Worm (Caenorhabditis elegans) whole organism, L4/young adult: ENCODE data around the gene olrn-1.

ENCODE experiments used
- W03F9.2 ChIP-seq: fragments of 150-350 bp; optimal IDR thresholded peaks from 2 replicates; lab custom pipeline; 2014; ENCODE audit warnings: missing biosample characterization, missing genetic modification characterization
- dao-5 ChIP-seq: sonication (generic microtip); optimal IDR thresholded peaks from 2 replicates; lab custom pipeline; 2016; ENCODE audit warnings: missing genotype, missing genetic modification characterization, moderate library complexity, missing compliant biosample characterization
- him-1 ChIP-seq: sonication (generic microtip); optimal IDR thresholded peaks from 2 replicates; lab custom pipeline; 2016; ENCODE audit warnings: missing genotype, missing genetic modification reagents, missing genetic modification characterization, missing compliant biosample characterization

olrn-1 gene

DNA sequence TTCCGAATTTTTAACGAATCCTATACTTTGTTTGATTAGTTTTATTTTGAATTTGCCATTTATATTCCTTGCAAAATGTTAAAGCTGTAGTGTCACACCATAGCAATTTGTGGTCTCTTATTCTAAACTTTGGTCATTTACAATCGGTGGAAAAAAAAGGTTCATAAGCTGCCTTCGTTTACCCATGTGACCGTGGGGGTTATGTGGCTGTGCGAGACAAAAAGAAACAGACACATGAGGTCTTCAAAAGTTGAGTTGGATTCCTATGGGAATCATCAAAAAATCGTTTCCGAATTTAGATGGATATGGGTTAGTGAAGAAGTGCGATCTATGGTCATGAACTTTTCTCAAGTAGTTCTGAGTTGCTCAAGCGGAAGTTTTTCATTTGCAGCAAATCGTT, 26.9 kb downstream of the olrn-1 start:
- TF ChIP-seq him-1 (no peak), W03F9.2 (tag; lab: Kevin White, UChicago) (no peak), dao-5 (no peak)

DNA sequence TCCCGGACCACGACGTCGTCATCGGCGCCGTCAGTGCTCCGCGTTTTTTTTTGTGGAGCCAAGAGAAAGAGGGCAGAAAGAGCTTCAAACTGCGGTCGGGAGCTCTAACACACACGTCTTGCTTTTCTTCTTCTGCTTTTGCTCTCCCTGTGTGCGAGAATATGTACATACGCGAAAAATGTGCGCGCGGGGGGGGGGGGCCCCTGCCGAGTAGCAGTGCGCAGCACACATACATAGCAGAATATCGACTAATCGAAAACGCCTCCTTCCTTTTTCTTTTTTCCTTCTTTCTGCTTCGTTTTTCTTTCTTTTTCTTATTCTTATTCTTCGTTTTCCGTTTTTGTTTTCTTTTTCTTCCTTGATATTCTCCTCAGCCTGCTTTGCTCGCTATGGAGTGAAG, 29.2 kb downstream of the olrn-1 start:
- TF ChIP-seq dao-5 (no peak), him-1 (peak; percentile 77), W03F9.2 (tag; lab: Kevin White, UChicago) (no peak)

DNA sequence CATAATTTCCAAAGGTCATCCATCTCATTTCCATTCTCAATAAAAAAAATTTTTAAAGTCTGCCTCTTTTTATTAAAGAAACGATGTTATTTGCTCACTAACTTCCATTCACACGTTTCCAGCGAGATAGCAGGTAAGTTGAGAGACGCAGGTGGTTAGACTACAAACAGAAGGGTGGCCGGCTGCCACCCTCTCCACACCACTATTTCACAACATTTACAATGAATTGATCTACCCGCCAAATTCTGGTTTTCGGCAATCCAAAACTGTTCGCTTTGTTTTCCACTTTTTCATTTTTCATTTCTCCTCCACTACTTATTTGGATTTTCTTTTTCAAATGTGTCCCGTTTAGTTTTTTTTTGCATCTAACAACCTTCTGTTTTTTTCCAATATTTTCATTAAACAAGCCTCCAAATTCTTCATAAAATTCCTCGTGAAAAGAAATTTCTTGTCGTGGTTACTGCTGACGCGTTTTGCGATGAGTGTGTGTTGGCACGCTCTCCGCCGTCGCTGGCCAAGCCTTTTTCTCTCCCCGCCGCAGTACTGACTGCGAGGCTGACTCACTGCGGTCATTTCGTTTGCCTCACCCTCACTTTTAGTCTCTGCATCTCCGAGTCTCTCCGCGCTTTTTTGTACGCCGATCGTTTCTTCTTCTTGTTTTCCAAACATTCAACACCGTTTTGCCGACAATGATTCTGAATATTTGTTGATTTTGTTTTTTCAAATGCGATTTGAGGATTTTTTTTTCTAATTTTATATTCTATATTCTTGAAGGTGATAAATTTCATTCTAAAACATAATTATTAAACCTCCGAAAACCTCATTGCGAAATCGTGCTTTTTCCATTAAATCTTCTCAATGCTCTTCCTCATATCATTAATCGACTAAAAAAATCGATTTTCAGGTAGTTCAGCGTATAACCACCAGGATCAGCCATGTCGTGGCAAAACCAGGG, 30.8 kb downstream of the olrn-1 start, which contains the start of gene dyn-1:
TSS of gene dyn-1 (plus strand) at position 905 of the 955 bp plus-strand sequence.
- TF ChIP-seq him-1 (no peak), dao-5 (no peak), W03F9.2 (tag; lab: Kevin White, UChicago) (peak; percentile 14)

DNA sequence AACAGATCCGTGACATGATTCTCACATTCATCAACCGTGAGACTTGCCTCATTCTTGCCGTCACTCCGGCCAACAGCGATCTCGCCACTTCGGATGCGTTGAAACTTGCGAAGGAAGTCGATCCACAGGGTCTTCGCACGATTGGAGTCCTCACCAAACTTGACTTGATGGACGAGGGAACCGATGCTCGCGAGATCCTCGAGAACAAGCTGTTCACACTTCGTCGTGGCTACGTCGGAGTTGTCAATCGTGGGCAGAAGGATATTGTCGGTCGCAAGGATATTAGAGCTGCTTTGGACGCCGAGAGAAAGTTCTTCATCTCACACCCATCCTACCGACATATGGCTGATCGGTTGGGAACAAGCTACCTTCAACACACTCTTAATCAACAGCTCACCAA, 32.2 kb downstream of the olrn-1 start:
- no peak for TF ChIP-seq dao-5
- no peak for TF ChIP-seq W03F9.2 (tag; lab: Kevin White, UChicago)
- no peak for TF ChIP-seq him-1

DNA sequence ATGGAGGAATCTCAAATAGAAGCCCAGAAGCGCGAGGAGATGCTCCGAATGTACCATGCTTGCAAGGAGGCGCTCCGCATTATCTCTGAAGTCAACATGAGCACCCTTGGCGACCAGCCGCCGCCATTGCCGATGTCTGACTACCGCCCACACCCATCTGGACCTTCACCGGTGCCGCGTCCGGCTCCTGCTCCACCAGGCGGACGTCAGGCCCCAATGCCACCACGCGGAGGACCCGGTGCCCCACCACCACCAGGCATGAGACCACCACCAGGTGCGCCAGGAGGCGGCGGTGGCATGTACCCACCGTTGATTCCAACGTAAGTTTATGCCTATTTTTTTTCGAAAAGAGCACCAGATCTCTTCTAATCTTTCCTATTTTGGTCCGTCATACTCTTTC, 34.6 kb downstream of the olrn-1 start:
- TF ChIP-seq W03F9.2 (tag; lab: Kevin White, UChicago), result no peak
- TF ChIP-seq him-1, result no peak
- TF ChIP-seq dao-5, result no peak

DNA sequence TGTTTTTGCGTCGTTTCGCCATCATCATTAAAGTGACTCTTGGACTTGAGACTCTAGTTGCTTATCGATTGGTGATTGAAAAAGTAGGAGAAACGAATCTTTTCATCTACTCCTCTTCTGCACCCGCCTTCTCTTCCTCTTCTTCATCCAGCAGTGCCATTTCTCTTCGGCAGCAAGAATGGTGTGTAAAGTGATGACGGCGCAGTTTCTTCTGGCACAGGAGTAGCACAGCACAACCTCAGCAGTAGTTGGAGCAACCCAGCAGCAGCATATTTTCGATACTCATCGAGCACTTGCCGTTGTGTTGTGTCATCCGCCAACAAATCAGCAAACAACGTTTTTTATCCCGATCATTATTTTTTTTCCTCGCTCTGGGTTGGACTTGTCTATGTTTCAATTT, 38.0 kb downstream of the olrn-1 start:
- TF ChIP-seq W03F9.2 (tag; lab: Kevin White, UChicago) (no peak), dao-5 (no peak), him-1 (no peak)

DNA sequence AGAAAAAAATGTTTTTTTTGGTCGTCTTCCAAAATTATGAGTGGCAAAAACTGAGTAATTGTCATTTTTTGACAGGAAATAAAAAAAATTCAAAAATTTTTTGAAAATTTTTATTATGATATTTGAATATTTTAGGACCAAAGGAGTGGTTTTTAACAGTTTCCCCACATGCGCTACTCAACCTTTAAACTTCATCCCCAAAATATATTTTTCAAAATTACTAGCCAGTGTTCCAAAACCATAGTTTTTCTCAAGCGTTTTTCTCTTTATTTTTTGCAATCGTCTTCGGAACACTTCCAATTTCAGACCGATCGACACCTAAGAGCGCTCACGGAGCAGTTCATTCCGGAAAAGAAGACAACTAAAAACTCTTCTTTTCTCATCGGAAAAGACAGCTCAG, 39.5 kb downstream of the olrn-1 start, which contains the start of gene K09A9.6:
TSS of gene K09A9.6 (plus strand) at position 301 of the 400 bp plus-strand sequence.
- no peak for TF ChIP-seq dao-5
- no peak for TF ChIP-seq W03F9.2 (tag; lab: Kevin White, UChicago)
- TF ChIP-seq him-1, result no peak

DNA sequence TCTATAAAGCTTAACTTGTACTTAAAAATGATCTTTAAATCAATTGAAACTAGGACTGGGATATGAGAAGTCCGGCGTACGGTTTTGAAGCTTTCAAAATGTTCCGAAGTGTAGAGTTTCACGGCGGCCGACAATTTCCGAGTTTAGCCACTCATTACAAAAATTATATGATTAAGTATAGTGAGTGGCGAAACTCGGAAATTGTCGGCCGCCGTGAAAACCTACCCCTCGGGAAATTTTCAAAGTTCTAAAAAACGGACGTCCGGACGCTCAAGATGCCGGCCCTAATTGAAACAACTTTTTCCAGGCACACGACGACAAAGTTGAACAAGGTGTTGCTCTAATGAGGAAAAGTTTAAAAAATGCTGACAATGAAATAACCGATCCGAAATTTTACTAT, 47.7 kb downstream of the olrn-1 start:
- no peak for TF ChIP-seq dao-5
- no peak for TF ChIP-seq him-1
- TF ChIP-seq W03F9.2 (tag; lab: Kevin White, UChicago), result no peak

DNA sequence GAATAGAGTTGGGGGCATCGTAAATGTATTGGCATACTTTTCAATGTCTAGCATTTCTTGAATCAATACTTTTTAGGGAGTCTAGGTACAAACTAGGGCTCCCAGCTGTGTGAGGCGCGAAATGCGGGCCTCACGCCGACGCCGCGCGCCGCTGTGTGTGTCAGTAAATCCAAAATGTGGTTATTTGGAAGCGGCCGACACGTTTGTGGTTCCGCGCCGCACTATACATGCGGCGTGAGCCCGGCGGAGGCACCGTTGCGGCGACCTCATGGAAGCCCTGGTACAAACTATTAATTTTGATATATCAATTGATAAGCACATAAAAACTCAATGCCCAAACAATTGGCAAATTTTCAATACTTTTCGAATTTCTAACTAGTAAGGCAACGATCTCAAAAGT, 48.7 kb downstream of the olrn-1 start:
- no peak for TF ChIP-seq dao-5
- no peak for TF ChIP-seq him-1
- TF ChIP-seq W03F9.2 (tag; lab: Kevin White, UChicago), result no peak

DNA sequence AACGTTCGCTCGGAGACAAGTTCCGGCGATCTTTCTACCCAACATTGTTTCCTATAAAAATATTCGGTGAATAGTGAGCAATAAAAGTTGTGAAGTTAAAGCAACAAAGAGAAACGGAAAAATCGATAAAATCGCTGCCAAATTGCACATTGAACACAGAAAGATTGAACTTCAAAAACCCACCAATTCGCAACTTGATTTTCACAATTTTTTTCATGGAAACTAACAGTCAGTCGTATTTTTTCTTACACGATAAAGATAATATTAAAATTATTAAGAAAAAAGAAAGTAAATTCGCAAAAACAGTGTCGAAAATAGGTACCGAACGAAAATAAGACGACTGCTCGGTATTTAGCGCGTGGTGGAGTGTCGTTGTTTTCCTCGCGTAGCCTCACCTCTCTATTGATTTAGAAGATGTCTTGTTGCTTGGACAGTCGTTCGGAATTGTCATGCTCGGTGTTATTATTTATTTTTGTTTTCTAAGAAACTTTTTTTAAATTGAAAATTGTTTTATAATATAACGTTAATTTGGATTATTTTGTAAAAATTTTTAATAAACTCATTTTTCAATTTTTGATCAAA, 53.0 kb downstream of the olrn-1 start, which contains the start of gene gas-1:
TSS of gene gas-1 (minus strand) at position 51 of the 582 bp plus-strand sequence.
- TF ChIP-seq him-1 (no peak), W03F9.2 (tag; lab: Kevin White, UChicago) (no peak), dao-5 (no peak)

DNA sequence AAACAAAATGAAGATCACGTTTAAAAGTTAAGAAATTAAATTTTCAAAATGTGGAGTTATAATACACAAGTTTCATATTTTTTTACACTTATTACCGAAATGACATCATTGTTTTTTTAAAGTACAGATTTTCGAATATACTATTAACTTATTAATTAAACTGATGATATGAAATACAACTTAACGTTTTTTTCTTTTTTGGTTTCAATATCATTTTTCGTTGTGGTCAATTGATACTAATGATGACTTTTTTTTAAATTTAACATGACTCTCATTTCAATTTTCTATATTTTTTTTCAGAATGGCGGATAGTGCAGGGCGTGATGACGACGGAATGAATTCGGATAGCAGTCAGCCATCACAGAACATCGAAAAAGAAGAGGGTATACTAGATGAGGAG, 53.6 kb downstream of the olrn-1 start, which contains the start of gene usp-33:
TSS of gene usp-33 (plus strand) at position 301 of the 400 bp plus-strand sequence.
- TF ChIP-seq him-1 (no peak), W03F9.2 (tag; lab: Kevin White, UChicago) (no peak), dao-5 (no peak)

DNA sequence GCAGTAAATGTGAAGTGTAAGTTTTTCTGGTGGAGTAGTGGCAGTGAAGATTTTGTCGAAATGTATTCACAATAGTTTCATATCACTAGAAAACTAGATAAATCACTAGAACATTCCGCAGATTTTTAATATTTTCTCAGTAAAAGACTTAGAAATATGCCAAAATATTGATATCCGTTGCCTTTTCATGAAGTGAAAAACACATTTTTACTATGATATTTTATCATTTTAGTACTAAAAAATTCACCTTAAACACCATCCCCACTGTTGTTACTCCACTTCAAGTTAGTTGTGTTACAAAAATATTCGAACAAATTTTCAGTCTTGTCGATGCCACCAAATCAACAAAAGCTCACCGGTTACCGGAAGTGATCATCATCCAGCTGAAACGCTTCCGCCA, 55.9 kb downstream of the olrn-1 start:
- TF ChIP-seq dao-5 (no peak), him-1 (no peak), W03F9.2 (tag; lab: Kevin White, UChicago) (no peak)

DNA sequence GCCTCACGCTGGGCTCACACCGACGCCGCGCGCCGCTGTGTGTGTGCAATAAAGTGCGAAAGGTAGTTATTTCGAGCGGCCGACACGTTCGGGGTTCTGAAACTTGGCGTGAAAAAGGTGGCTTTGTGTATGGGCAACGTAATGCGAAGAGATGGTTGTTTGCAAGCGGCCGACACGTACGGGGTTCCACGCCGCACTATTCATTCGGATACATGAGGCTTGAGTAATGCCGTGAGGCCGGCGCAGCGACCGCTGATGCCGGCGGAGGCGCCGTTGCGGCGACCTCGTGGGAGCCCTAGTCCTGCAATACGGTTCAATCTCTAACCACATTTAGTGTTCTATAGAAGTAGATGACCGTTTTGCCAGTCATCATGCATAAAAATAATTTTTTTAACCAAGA, 56.6 kb downstream of the olrn-1 start:
- no peak for TF ChIP-seq him-1
- TF ChIP-seq W03F9.2 (tag; lab: Kevin White, UChicago), result no peak
- TF ChIP-seq dao-5, result no peak
